Worm (Caenorhabditis elegans): ENCODE measurements around the gene str-35.

DNA sequence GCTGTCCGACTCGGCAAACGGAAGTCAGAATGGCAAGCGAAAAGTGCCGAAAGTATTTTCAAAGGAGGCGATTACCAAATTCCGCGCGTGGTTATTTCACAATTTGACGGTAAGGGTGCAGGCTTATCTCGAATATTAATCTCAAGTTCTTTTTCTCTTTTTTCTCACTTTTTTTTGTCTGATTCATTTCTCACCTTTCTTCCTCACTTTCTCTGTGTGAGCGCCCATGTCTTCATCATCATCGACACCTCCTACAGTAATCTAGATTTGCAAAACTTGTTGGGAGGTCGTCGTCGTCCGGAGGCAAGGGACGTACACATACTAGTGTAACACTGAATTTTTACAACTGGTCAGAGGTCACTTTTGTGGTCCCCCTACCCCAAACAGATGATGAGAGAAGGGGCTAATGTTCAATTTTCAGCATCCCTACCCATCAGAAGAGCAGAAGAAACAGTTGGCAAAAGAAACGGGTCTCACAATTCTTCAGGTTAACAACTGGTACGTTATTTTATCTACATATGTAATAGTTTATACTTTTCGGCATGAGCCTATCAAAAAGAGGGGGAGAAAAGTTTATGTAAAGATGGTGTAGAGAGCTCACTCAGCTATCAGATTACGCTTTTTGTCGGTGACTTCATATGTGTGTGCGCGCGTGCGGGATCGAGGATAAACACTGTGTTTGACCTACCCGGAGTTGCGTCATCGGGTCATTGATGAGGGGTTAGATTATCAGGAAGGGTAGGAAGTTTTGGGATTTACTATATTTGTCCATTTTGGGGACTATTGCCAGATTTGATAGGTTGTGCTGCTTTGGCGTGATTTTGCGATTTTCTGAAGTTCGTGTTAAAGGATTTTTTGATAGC, 31.0 kb downstream of the str-35 start:
- TF ChIP-seq jun-1 (tag; optimal IDR thresholded peaks at IDR 0.05) (no peak), unc-62 (GFP tag; optimal IDR thresholded peaks at IDR 0.05) (no peak)
